Fruit fly (Drosophila melanogaster) whole organism, prepupa: ENCODE data around the gene Arl5.

Experiments used
- Blimp-1 ChIP-seq: fragments of 200-800 bp; sonication (Bioruptor generic); optimal IDR thresholded peaks from 3 replicates; lab custom pipeline; 2017; ENCODE audit warnings: missing biosample characterization, missing genetic modification characterization, mild to moderate bottlenecking, moderate library complexity, missing genetic modification reagents
- CG10631 ChIP-seq: fragments of 200-800 bp; sonication (Bioruptor generic); optimal IDR thresholded peaks from 2 replicates; lab custom pipeline; 2016; ENCODE audit warnings: missing biosample characterization, missing genetic modification characterization
- CG10669 ChIP-seq: fragments of 200-800 bp; sonication (Bioruptor generic); optimal IDR thresholded peaks from 3 replicates; lab custom pipeline; 2018; ENCODE audit warnings: missing biosample characterization, mild to moderate bottlenecking, missing genetic modification characterization, moderate library complexity
- CG1621 ChIP-seq: fragments of 200-800 bp; sonication (Bioruptor generic); optimal IDR thresholded peaks from 3 replicates; lab custom pipeline; 2018; ENCODE audit warnings: missing biosample characterization, mild to moderate bottlenecking, missing genetic modification characterization
- CG3032 ChIP-seq: fragments of 200-800 bp; optimal IDR thresholded peaks from 2 replicates; lab custom pipeline; 2019; ENCODE audit warnings: missing biosample characterization, mild to moderate bottlenecking, missing genetic modification characterization, moderate library complexity
- CG31627 ChIP-seq: fragments of 200-800 bp; sonication (Bioruptor generic); optimal IDR thresholded peaks from 3 replicates; lab custom pipeline; 2016; ENCODE audit warnings: missing biosample characterization, missing genetic modification characterization
- CG34406 ChIP-seq: fragments of 200-800 bp; sonication (Bioruptor generic); optimal IDR thresholded peaks from 3 replicates; lab custom pipeline; 2016; ENCODE audit warnings: missing biosample characterization, missing genetic modification characterization
- CG6792 ChIP-seq: fragments of 200-800 bp; sonication (Bioruptor generic); optimal IDR thresholded peaks from 3 replicates; lab custom pipeline; 2016; ENCODE audit warnings: missing biosample characterization, missing genetic modification characterization
- CG7368 ChIP-seq: fragments of 200-800 bp; sonication (Bioruptor generic); optimal IDR thresholded peaks from 3 replicates; lab custom pipeline; 2016; ENCODE audit warnings: missing biosample characterization, missing genetic modification characterization
- CG8319 ChIP-seq: fragments of 200-800 bp; sonication (Bioruptor generic); optimal IDR thresholded peaks from 3 replicates; lab custom pipeline; 2016; ENCODE audit warnings: missing biosample characterization, missing genetic modification characterization
- Eip75B ChIP-seq: fragments of 200-800 bp; sonication (Bioruptor generic); optimal IDR thresholded peaks from 3 replicates; lab custom pipeline; 2016; ENCODE audit warnings: missing biosample characterization, missing genetic modification characterization
- Ets21C ChIP-seq: fragments of 200-800 bp; sonication (Bioruptor generic); optimal IDR thresholded peaks from 3 replicates; lab custom pipeline; 2016; ENCODE audit warnings: missing biosample characterization, missing genetic modification characterization
- Ets96B ChIP-seq: fragments of 200-800 bp; optimal IDR thresholded peaks from 2 replicates; lab custom pipeline; 2019; ENCODE audit warnings: missing biosample characterization, mild to moderate bottlenecking, missing genetic modification characterization, moderate library complexity
- Hr39 ChIP-seq: fragments of 200-800 bp; sonication (Bioruptor generic); optimal IDR thresholded peaks from 2 replicates; lab custom pipeline; 2016; ENCODE audit warnings: missing biosample characterization, missing genetic modification characterization
- Lpt ChIP-seq: fragments of 200-800 bp; sonication (Bioruptor generic); optimal IDR thresholded peaks from 3 replicates; lab custom pipeline; 2016; ENCODE audit warnings: missing biosample characterization, missing genetic modification characterization
- Sox102F ChIP-seq: fragments of 200-800 bp; sonication (Bioruptor generic); optimal IDR thresholded peaks from 2 replicates; lab custom pipeline; 2016; ENCODE audit warnings: missing biosample characterization, mild to moderate bottlenecking, missing genetic modification characterization
- Sox14 ChIP-seq: fragments of 200-800 bp; sonication (Bioruptor generic); optimal IDR thresholded peaks from 3 replicates; lab custom pipeline; 2016; ENCODE audit warnings: missing biosample characterization, missing genetic modification characterization
- Sox15 ChIP-seq: fragments of 200-800 bp; sonication (Bioruptor generic); optimal IDR thresholded peaks from 3 replicates; lab custom pipeline; 2016; ENCODE audit warnings: missing biosample characterization, missing genetic modification characterization
- achi ChIP-seq: fragments of 200-800 bp; sonication (Bioruptor generic); optimal IDR thresholded peaks from 3 replicates; lab custom pipeline; 2016; ENCODE audit warnings: missing biosample characterization, missing genetic modification characterization
- eg ChIP-seq: fragments of 200-800 bp; sonication (Bioruptor generic); IDR thresholded peaks from 3 replicates; pipeline ENCODE4 v1.3.6; 2022; ENCODE audit warnings: missing biosample characterization, missing genetic modification characterization
- esn ChIP-seq: fragments of 200-800 bp; sonication (Bioruptor generic); optimal IDR thresholded peaks from 2 replicates; lab custom pipeline; 2016; ENCODE audit warnings: missing biosample characterization, mild to moderate bottlenecking, missing genetic modification characterization, moderate library complexity
- lz ChIP-seq: fragments of 200-800 bp; sonication (Bioruptor generic); optimal IDR thresholded peaks from 3 replicates; lab custom pipeline; 2016; ENCODE audit warnings: missing biosample characterization, missing genetic modification characterization
- salr ChIP-seq, 2 experiments: fragments of 200-800 bp; sonication (Bioruptor generic); optimal IDR thresholded peaks; 3 replicates each; lab custom pipeline; 2016 to 2018; ENCODE audit warnings: missing biosample characterization in 2 of 2, missing genetic modification characterization in 2 of 2, mild to moderate bottlenecking in 1 of 2
- spab ChIP-seq: fragments of 200-800 bp; sonication (Bioruptor generic); optimal IDR thresholded peaks from 2 replicates; lab custom pipeline; 2017; ENCODE audit warnings: missing biosample characterization, mild to moderate bottlenecking, missing genetic modification characterization, missing genetic modification reagents
- vri ChIP-seq: fragments of 200-800 bp; sonication (Bioruptor generic); optimal IDR thresholded peaks from 3 replicates; lab custom pipeline; 2016; ENCODE audit warnings: missing biosample characterization, mild to moderate bottlenecking, missing genetic modification characterization

Gene Arl5

DNA sequence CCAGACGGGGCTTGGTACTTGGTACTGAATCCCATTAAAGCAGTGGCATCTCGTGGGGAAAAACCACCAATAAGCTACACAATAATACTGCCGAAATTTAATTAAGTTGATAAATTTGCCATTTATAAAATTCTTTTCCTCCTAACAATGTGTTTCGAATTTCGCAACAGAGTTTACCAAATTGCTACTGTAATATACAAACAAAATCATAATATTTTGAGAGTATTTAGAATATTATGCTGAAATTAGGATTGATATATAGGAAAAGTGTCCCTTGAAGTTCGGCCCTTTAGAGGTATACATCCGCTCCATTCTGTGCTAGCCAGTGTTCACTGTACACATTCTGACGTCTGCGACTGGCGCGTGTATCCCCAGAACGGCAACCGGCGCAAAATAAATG is 15.0 kb downstream of the Arl5 start (continued):
- TF ChIP-seq Sox15 (peak; percentile 24), spab (peak; percentile 39), Lpt (GFP tag; lab: Kevin White, UChicago) (no peak), Hr39 (GFP tag; lab: Kevin White, UChicago) (peak; percentile 43), CG1621 (tag; lab: Kevin White, UChicago) (peak; percentile 1), CG10669 (GFP tag; lab: Kevin White, UChicago) (peak; percentile 41), Eip75B (GFP tag; lab: Kevin White, UChicago) (peak; percentile 19), CG7368 (GFP tag; lab: Kevin White, UChicago) (no peak), esn (peak; percentile 43), CG6792 (GFP tag; lab: Kevin White, UChicago) (peak; percentile 15), Blimp-1 (GFP tag; lab: Kevin White, UChicago) (no peak), Ets21C (GFP tag; lab: Kevin White, UChicago) (peak; percentile 9), CG8319 (GFP tag; lab: Kevin White, UChicago) (no peak), achi (GFP tag; lab: Kevin White, UChicago) (peak; percentile 27), CG3032 (peak; percentile 31), salr (GFP tag; optimal IDR thresholded peaks at IDR 0.05; lab: Kevin White, UChicago) (peak in 1 of 2 experiments; percentile 10), Sox102F (peak; percentile 14), CG10631 (GFP tag; lab: Kevin White, UChicago) (peak; percentile 32), lz (GFP tag; lab: Kevin White, UChicago) (peak; percentile 33), CG34406 (GFP tag; lab: Kevin White, UChicago) (peak; percentile 10), Sox14 (GFP tag; lab: Kevin White, UChicago) (peak; percentile 36), CG31627 (peak; percentile 45), eg (GFP tag; lab: Robert Waterston, UW) (0 out of 3 replicates have a peak, but pooled peaks have one; percentile 25), Ets96B (peak; percentile 45), vri (GFP tag; lab: Kevin White, UChicago) (no peak)
